ENCODE assay signal across 1 fruit fly cellular context in genomic region chr3L:15834877-15835555, dm6.
TF ChIP-seq lines count a peak whose summit lies in the region.

Gene CG18081 (minus strand): TSS chr3L:15835388.

TF ChIP-seq in whole organism, embryonic, 481 proteins besides CTCF, POLR2A, EP300 and RAD21 (continued from another document):
- TF ChIP-seq Usf (GFP tag; optimal IDR thresholded peaks at IDR 0.05; lab: Kevin White, UChicago) (no peak), B-H1 (GFP tag; IDR thresholded peaks at IDR 0.05; lab: Robert Waterston, UW) (no peak), pfk (GFP tag; optimal IDR thresholded peaks at IDR 0.05; lab: Kevin White, UChicago) (no peak), CG13624 (GFP tag; optimal IDR thresholded peaks at IDR 0.05; lab: Kevin White, UChicago) (no peak)
